Fruit fly (Drosophila melanogaster) whole organism, wandering third instar larva: ENCODE data around the gene CG7246.

Experiments used
- CG32264 ChIP-seq: fragments of 200-800 bp; sonication (Bioruptor generic); optimal IDR thresholded peaks from 2 replicates; lab custom pipeline; 2016; ENCODE audit warnings: missing biosample characterization, missing genetic modification characterization
- CrebA ChIP-seq: fragments of 200-800 bp; sonication (Bioruptor generic); optimal IDR thresholded peaks from 2 replicates; lab custom pipeline; 2016; ENCODE audit warnings: missing biosample characterization, mild to moderate bottlenecking, missing genetic modification characterization, borderline replicate concordance
- Dfd ChIP-seq: fragments of >200 bp; optimal IDR thresholded peaks from 2 replicates; lab custom pipeline; 2017; ENCODE audit warnings: missing biosample characterization, missing genetic modification characterization
- Dif ChIP-seq: fragments of 200-275, 200-300 bp; sonication (Bioruptor generic); optimal IDR thresholded peaks from 2 replicates; lab custom pipeline; 2018; ENCODE audit warnings: missing biosample characterization, missing genetic modification characterization; ENCODE audit not compliant: partially characterized antibody
- GATAd ChIP-seq: sonication (Bioruptor generic); optimal IDR thresholded peaks from 2 replicates; lab custom pipeline; 2016; ENCODE audit warnings: missing biosample characterization, missing genetic modification characterization
- HLH106 ChIP-seq: fragments of 200-800 bp; optimal IDR thresholded peaks from 3 replicates; lab custom pipeline; 2019; ENCODE audit warnings: missing biosample characterization, mild to moderate bottlenecking, missing genetic modification characterization, moderate library complexity
- Hnf4 ChIP-seq: fragments of 200-800 bp; sonication (Bioruptor generic); optimal IDR thresholded peaks from 2 replicates; lab custom pipeline; 2016; ENCODE audit warnings: missing biosample characterization, mild to moderate bottlenecking, missing genetic modification characterization
- Hr78 ChIP-seq: fragments of >200 bp; optimal IDR thresholded peaks from 2 replicates; lab custom pipeline; 2017; ENCODE audit warnings: missing biosample characterization, missing genetic modification characterization
- Hr83 ChIP-seq: fragments of 200-300 bp; sonication (Bioruptor generic); optimal IDR thresholded peaks from 2 replicates; lab custom pipeline; 2016; ENCODE audit warnings: missing biosample characterization, mild to moderate bottlenecking, missing genetic modification characterization, moderate library complexity; ENCODE audit not compliant: poor library complexity, severe bottlenecking
- Jra ChIP-seq: sonication (Bioruptor generic); optimal IDR thresholded peaks from 2 replicates; lab custom pipeline; 2016; ENCODE audit warnings: missing biosample characterization, missing genetic modification characterization
- Myc ChIP-seq: fragments of >200 bp; optimal IDR thresholded peaks from 2 replicates; lab custom pipeline; 2017
- N ChIP-seq: fragments of >200 bp; optimal IDR thresholded peaks from 2 replicates; lab custom pipeline; 2018; ENCODE audit warnings: missing biosample characterization, missing external identifiers, missing genetic modification characterization
- OdsH ChIP-seq: fragments of 200-800 bp; sonication (Bioruptor generic); optimal IDR thresholded peaks from 2 replicates; lab custom pipeline; 2016; ENCODE audit warnings: missing biosample characterization, mild to moderate bottlenecking, missing genetic modification characterization
- Rel ChIP-seq, 2 experiments: fragments of 200-800 bp; sonication (Bioruptor generic) in 1 of 2; optimal IDR thresholded peaks; 2 replicates in 1 of 2; 3 replicates in 1 of 2; lab custom pipeline; 2016 to 2019; ENCODE audit warnings: mild to moderate bottlenecking in 2 of 2, missing biosample characterization in 2 of 2, missing genetic modification characterization in 2 of 2, moderate library complexity in 1 of 2
- Sp1 ChIP-seq: fragments of 200-800 bp; sonication (Bioruptor generic); optimal IDR thresholded peaks from 3 replicates; lab custom pipeline; 2019; ENCODE audit warnings: missing biosample characterization, mild to moderate bottlenecking, missing genetic modification characterization, moderate library complexity
- Vsx2 ChIP-seq: fragments of 200-300, 225-300 bp; sonication (Bioruptor generic); optimal IDR thresholded peaks from 2 replicates; lab custom pipeline; 2018; ENCODE audit warnings: missing biosample characterization, missing genetic modification characterization; ENCODE audit not compliant: partially characterized antibody
- br ChIP-seq: fragments of 200-800 bp; sonication (Bioruptor generic); optimal IDR thresholded peaks from 2 replicates; lab custom pipeline; 2016; ENCODE audit warnings: missing biosample characterization, missing genetic modification characterization
- dl ChIP-seq, 2 experiments: fragments of 175-275, 200-275 bp in 1 of 2; fragments of 200-275 bp in 1 of 2; sonication (Bioruptor generic); optimal IDR thresholded peaks; lab custom pipeline; 2018; ENCODE audit warnings: mild to moderate bottlenecking in 2 of 2, missing biosample characterization in 2 of 2, missing genetic modification characterization in 2 of 2, moderate library complexity in 2 of 2; ENCODE audit not compliant: partially characterized antibody in 2 of 2, insufficient read depth in 1 of 2
- dmrt93B ChIP-seq: fragments of 200-800 bp; sonication (Bioruptor generic); optimal IDR thresholded peaks from 2 replicates; lab custom pipeline; 2018; ENCODE audit warnings: missing biosample characterization, mild to moderate bottlenecking, missing genetic modification characterization
- dsf ChIP-seq: sonication (Bioruptor generic); optimal IDR thresholded peaks from 2 replicates; lab custom pipeline; 2016; ENCODE audit warnings: missing biosample characterization, missing genetic modification characterization, borderline replicate concordance
- ey ChIP-seq: fragments of 200-800 bp; sonication (Bioruptor generic); optimal IDR thresholded peaks from 2 replicates; lab custom pipeline; 2016; ENCODE audit warnings: missing biosample characterization, missing genetic modification characterization
- foxo ChIP-seq, 2 experiments: fragments of 200-800 bp; sonication (Bioruptor generic); optimal IDR thresholded peaks; 2 replicates in 1 of 2; 3 replicates in 1 of 2; lab custom pipeline; 2016 to 2017; ENCODE audit warnings: missing biosample characterization in 2 of 2, missing genetic modification characterization in 2 of 2
- fru ChIP-seq: fragments of 200-800 bp; sonication (Bioruptor generic); optimal IDR thresholded peaks from 3 replicates; lab custom pipeline; 2016; ENCODE audit warnings: missing biosample characterization, mild to moderate bottlenecking, missing genetic modification characterization
- h ChIP-seq: fragments of 200-800 bp; sonication (Bioruptor generic); optimal IDR thresholded peaks from 3 replicates; lab custom pipeline; 2016; ENCODE audit warnings: missing biosample characterization, mild to moderate bottlenecking, missing genetic modification characterization
- jim ChIP-seq: fragments of 175-275, 200-325 bp; sonication (Bioruptor generic); optimal IDR thresholded peaks from 2 replicates; lab custom pipeline; 2016; ENCODE audit warnings: missing biosample characterization, mild to moderate bottlenecking, missing genetic modification characterization
- lola ChIP-seq: fragments of >200 bp; optimal IDR thresholded peaks from 2 replicates; lab custom pipeline; 2017; ENCODE audit warnings: missing biosample characterization, missing genetic modification characterization
- pan ChIP-seq: fragments of >200 bp; optimal IDR thresholded peaks from 2 replicates; lab custom pipeline; 2017
- psq ChIP-seq: fragments of 200-800 bp; sonication (Bioruptor generic); optimal IDR thresholded peaks from 3 replicates; lab custom pipeline; 2017; ENCODE audit warnings: missing biosample characterization, mild to moderate bottlenecking, missing genetic modification characterization, moderate library complexity
- rgr ChIP-seq: fragments of 200-800 bp; sonication (Bioruptor generic); optimal IDR thresholded peaks from 3 replicates; lab custom pipeline; 2016; ENCODE audit warnings: missing biosample characterization, mild to moderate bottlenecking, missing genetic modification characterization
- sage ChIP-seq: fragments of 200-800 bp; sonication (Bioruptor generic); optimal IDR thresholded peaks from 2 replicates; lab custom pipeline; 2016; ENCODE audit warnings: missing biosample characterization, mild to moderate bottlenecking, missing genetic modification characterization
- sv ChIP-seq: fragments of 200-800 bp; sonication (Bioruptor generic); optimal IDR thresholded peaks from 3 replicates; lab custom pipeline; 2016; ENCODE audit warnings: missing biosample characterization, missing genetic modification characterization
- tai ChIP-seq: sonication (Bioruptor generic); optimal IDR thresholded peaks from 2 replicates; lab custom pipeline; 2016; ENCODE audit warnings: missing biosample characterization, missing genetic modification characterization
- usp ChIP-seq: fragments of >200 bp; optimal IDR thresholded peaks from 2 replicates; lab custom pipeline; 2017; ENCODE audit warnings: missing biosample characterization, missing genetic modification characterization
- woc ChIP-seq: sonication (Bioruptor generic); optimal IDR thresholded peaks from 2 replicates; lab custom pipeline; 2016; ENCODE audit warnings: missing biosample characterization, mild to moderate bottlenecking, missing genetic modification characterization

CG7246 gene

DNA sequence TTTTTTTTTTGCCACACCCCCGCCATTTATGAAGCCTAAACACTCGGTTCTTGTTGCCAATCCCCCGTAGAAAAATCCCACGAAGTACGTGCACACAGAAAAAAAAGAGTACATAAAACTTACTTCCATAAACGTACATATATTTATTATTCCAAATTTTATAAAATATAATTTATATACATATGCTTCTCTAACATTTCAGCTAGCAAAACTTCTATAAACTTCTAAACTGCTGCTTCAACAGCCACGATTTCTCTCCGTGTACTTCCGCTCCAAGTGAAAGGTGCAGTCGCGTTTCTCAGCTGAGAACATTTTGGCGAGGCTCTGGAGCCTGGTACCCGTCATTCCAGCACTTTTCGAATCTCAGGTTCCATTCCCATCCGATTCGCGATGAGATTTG is 18.2 kb downstream of the CG7246 start:
- TF ChIP-seq Dfd (GFP tag; lab: Kevin White, UChicago) (no peak), OdsH (GFP tag; lab: Kevin White, UChicago) (peak; percentile 46), HLH106 (tag; lab: Kevin White, UChicago) (peak; percentile 77), Hnf4 (GFP tag; lab: Kevin White, UChicago) (peak; percentile 37), usp (no peak), sage (no peak), dsf (GFP tag; lab: Kevin White, UChicago) (no peak), dmrt93B (GFP tag; lab: Kevin White, UChicago) (no peak), Vsx2 (GFP tag; lab: Kevin White, UChicago) (no peak), Rel (GFP tag; optimal IDR thresholded peaks at IDR 0.05; lab: Kevin White, UChicago) (peak; percentile 9), Rel (tag; optimal IDR thresholded peaks at IDR 0.05; lab: Kevin White, UChicago) (peak; percentile 34), psq (GFP tag; lab: Kevin White, UChicago) (peak; percentile 53), fru (peak; percentile 38), CrebA (no peak), ey (peak; percentile 15), woc (GFP tag; lab: Kevin White, UChicago) (peak; percentile 43), Myc (lab: Kevin White, UChicago) (no peak), h (GFP tag; lab: Kevin White, UChicago) (peak; percentile 61), Sp1 (peak; percentile 68), foxo (GFP tag; optimal IDR thresholded peaks at IDR 0.05; lab: Kevin White, UChicago) (peak in 1 of 2 experiments; percentile 60), rgr (GFP tag; lab: Kevin White, UChicago) (peak; percentile 61)

DNA sequence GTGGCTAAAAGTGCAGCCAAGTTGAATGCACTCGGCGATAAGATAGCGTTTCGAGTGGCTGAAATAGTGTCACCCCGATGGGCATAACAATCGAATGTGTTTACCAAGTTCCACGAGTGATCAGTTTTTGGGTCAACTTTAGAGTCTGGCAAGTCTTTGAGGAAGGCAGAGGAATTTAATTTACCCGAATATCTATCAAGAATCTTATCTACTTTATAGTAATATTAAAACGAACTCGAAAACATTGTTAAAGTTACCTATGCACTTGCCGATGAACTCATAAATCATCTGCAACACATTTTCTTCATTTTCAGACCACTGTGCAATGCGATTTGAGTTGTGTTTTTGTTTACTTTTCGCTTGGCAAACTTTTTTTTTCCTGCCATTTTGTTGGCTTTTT is 19.6 kb downstream of the CG7246 start:
- peak in 1 of 2 experiments; percentile 18 for TF ChIP-seq foxo (GFP tag; optimal IDR thresholded peaks at IDR 0.05; lab: Kevin White, UChicago)
- peak; percentile 27 for TF ChIP-seq fru
- no peak for TF ChIP-seq Hr83
- no peak for TF ChIP-seq CrebA
- peak; percentile 4 for TF ChIP-seq ey
- TF ChIP-seq h (GFP tag; lab: Kevin White, UChicago) = peak; percentile 23
- no peak for TF ChIP-seq br

DNA sequence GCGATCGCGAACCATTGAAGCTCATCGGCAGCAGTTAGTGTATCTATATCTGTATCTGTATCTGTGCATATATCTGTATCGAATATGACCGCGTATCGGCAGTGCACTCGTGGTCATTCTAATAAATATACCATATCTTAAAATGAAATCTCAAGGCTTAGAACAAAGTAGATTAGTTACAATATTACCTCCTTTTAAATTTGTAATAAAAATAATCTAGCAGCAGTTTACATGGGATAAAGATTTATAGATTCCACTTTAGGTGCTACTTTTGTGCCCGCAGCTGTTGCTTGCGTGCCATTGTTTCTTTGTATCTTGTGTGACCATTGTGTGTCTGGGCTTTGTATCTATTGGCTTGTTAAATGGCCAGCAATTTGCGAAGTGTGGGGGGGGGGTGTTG is 20.8 kb downstream of the CG7246 start:
- TF ChIP-seq woc (GFP tag; lab: Kevin White, UChicago) (peak; percentile 5), HLH106 (tag; lab: Kevin White, UChicago) (peak; percentile 56), psq (GFP tag; lab: Kevin White, UChicago) (peak; percentile 63), Vsx2 (GFP tag; lab: Kevin White, UChicago) (no peak), Hnf4 (GFP tag; lab: Kevin White, UChicago) (no peak), N (GFP tag; lab: Kevin White, UChicago) (no peak), sv (GFP tag; lab: Kevin White, UChicago) (peak; percentile 9), lola (no peak), Hr83 (no peak), Dif (GFP tag; lab: Kevin White, UChicago) (no peak), Jra (GFP tag; lab: Kevin White, UChicago) (peak; percentile 23), dsf (GFP tag; lab: Kevin White, UChicago) (no peak), GATAd (GFP tag; lab: Kevin White, UChicago) (no peak), sage (peak; percentile 68), fru (peak; percentile 68), tai (no peak), pan (lab: Kevin White, UChicago) (no peak), Dfd (GFP tag; lab: Kevin White, UChicago) (no peak), br (peak; percentile 64), Hr78 (GFP tag; lab: Kevin White, UChicago) (no peak), rgr (GFP tag; lab: Kevin White, UChicago) (peak; percentile 76), jim (GFP tag; lab: Kevin White, UChicago) (no peak), dmrt93B (GFP tag; lab: Kevin White, UChicago) (peak; percentile 71), ey (peak; percentile 76), OdsH (GFP tag; lab: Kevin White, UChicago) (peak; percentile 76), Sp1 (peak; percentile 45), foxo (GFP tag; optimal IDR thresholded peaks at IDR 0.05; lab: Kevin White, UChicago) (peak in 1 of 2 experiments; percentile 68), h (GFP tag; lab: Kevin White, UChicago) (peak; percentile 80), CG32264 (GFP tag; lab: Kevin White, UChicago) (peak; percentile 15)

DNA sequence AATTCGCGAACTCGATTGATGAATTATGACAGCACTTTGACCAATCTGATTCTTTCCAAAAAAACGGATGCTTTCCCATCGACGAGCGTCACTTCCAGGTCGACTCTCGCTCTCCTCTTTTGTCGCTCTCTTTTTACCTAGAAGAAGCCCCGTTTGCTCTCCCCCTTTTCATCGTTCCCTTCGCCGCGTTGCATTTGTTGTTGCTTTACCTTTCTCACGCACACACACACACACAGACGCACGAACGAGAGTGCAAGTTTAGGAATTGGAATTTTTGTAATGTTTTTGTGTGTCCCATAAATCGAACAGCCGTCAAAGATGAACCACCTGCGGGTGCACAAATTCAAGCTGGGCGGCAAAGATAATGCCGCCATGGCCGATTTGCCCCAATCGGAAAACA is 31.9 kb downstream of the CG7246 start:
- TF ChIP-seq lola (no peak), dl (GFP tag; optimal IDR thresholded peaks at IDR 0.05; lab: Kevin White, UChicago; ENCODE audit: insufficient read depth in 1 of 2, partially characterized antibody in 2 of 2) (no peak), N (GFP tag; lab: Kevin White, UChicago) (no peak), pan (lab: Kevin White, UChicago) (no peak), dsf (GFP tag; lab: Kevin White, UChicago) (no peak), rgr (GFP tag; lab: Kevin White, UChicago) (no peak), Hnf4 (GFP tag; lab: Kevin White, UChicago) (no peak)
